Worm (Caenorhabditis elegans) whole organism, L3 larva: ENCODE results near the gene nlp-41.
A peak's percentile ranks its signal among the peaks of the same experiment; 100 is the strongest.

Experiments used
- R02D3.7 ChIP-seq: fragments of 150-350 bp; optimal IDR thresholded peaks from 2 replicates; lab custom pipeline; 2014; ENCODE audit warnings: missing biosample characterization, missing genetic modification characterization
- fos-1 ChIP-seq: fragments of 150-350 bp; optimal IDR thresholded peaks from 2 replicates; lab custom pipeline; 2014; ENCODE audit warnings: missing biosample characterization, missing genetic modification characterization
- lin-39 ChIP-seq: fragments of 150-350 bp; optimal IDR thresholded peaks from 2 replicates; lab custom pipeline; 2018; ENCODE audit warnings: missing biosample characterization, missing genetic modification reagents, missing genetic modification characterization
- mdl-1 ChIP-seq: fragments of 150-350 bp; optimal IDR thresholded peaks from 2 replicates; lab custom pipeline; 2014; ENCODE audit warnings: missing biosample characterization, missing genetic modification characterization
- nhr-77 ChIP-seq: fragments of 150-350 bp; optimal IDR thresholded peaks from 2 replicates; lab custom pipeline; 2014; ENCODE audit warnings: missing biosample characterization, missing genetic modification characterization
- pha-4 ChIP-seq: fragments of 150-350 bp; optimal IDR thresholded peaks from 2 replicates; lab custom pipeline; 2014; ENCODE audit warnings: missing biosample characterization, missing genetic modification reagents, missing genetic modification characterization
- sea-2 ChIP-seq: fragments of 150-350 bp; sonication (generic microtip); optimal IDR thresholded peaks from 4 replicates; lab custom pipeline; 2014; ENCODE audit warnings: missing biosample characterization, missing genetic modification reagents, missing genetic modification characterization
- snpc-4 ChIP-seq: fragments of 150-350 bp; optimal IDR thresholded peaks from 2 replicates; lab custom pipeline; 2014; ENCODE audit warnings: missing biosample characterization, missing genetic modification characterization
- tbx-2 ChIP-seq: sonication (generic microtip); optimal IDR thresholded peaks from 2 replicates; lab custom pipeline; 2016; ENCODE audit warnings: mild to moderate bottlenecking, missing genetic modification characterization, missing compliant biosample characterization
- unc-39 ChIP-seq: sonication (generic microtip); optimal IDR thresholded peaks from 4 replicates; lab custom pipeline; 2017; ENCODE audit warnings: missing biosample characterization, missing genetic modification characterization
- ztf-11 ChIP-seq: fragments of 150-350 bp; optimal IDR thresholded peaks from 2 replicates; lab custom pipeline; 2014; ENCODE audit warnings: missing biosample characterization, missing genetic modification characterization

- no peak for TF ChIP-seq nhr-77 (tag; lab: Kevin White, UChicago)
- TF ChIP-seq snpc-4 (tag; lab: Kevin White, UChicago), result no peak
- TF ChIP-seq tbx-2 (tag; lab: Kevin White, UChicago), result no peak
- TF ChIP-seq lin-39 (tag; lab: Kevin White, UChicago), result no peak
- TF ChIP-seq pha-4, result peak; percentile 88
- no peak for TF ChIP-seq R02D3.7 (tag; lab: Kevin White, UChicago)
- TF ChIP-seq sea-2 (GFP tag; lab: Kevin White, UChicago), result no peak
- no peak for TF ChIP-seq fos-1
- no peak for TF ChIP-seq unc-39 (tag; lab: Kevin White, UChicago)
- no peak for TF ChIP-seq mdl-1 (tag; lab: Kevin White, UChicago)
- no peak for TF ChIP-seq ztf-11 (tag; lab: Kevin White, UChicago)
Measured at ce11 chrII:14570541-14571160, 19.9 kb downstream of the nlp-41 start.
